Worm (Caenorhabditis elegans): ENCODE data around the gene C31G12.1.

C31G12.1 gene

ce11 chrV:18143445-18143844 lies 36.3 kb upstream of the C31G12.1 start, which contains the start of gene Y37H2A.14:
Y37H2A.14 (plus strand) TSS chrV:18143745.
- no peak for TF ChIP-seq tra-4 (tag; optimal IDR thresholded peaks at IDR 0.05)
- TF ChIP-seq F13C5.2 (tag; optimal IDR thresholded peaks at IDR 0.05), result no peak
- TF ChIP-seq B0310.2 (tag; optimal IDR thresholded peaks at IDR 0.05), result no peak
- TF ChIP-seq ama-1 (optimal IDR thresholded peaks at IDR 0.05), result no peak
- no peak for TF ChIP-seq ceh-36 (tag; optimal IDR thresholded peaks at IDR 0.05)
- no peak for TF ChIP-seq flt-1 (GFP tag; IDR thresholded peaks at IDR 0.05)
- TF ChIP-seq hmg-4 (GFP tag; optimal IDR thresholded peaks at IDR 0.05), result no peak
- TF ChIP-seq hnd-1 (tag; optimal IDR thresholded peaks at IDR 0.05), result no peak
- TF ChIP-seq ets-7 (tag; optimal IDR thresholded peaks at IDR 0.05), result no peak
- TF ChIP-seq aly-1 (tag; optimal IDR thresholded peaks at IDR 0.05), result no peak
- TF ChIP-seq hmbx-1 (tag; optimal IDR thresholded peaks at IDR 0.05), result no peak
- TF ChIP-seq scrt-1 (GFP tag; IDR thresholded peaks at IDR 0.05), result no peak
- TF ChIP-seq ceh-13 (GFP tag; optimal IDR thresholded peaks at IDR 0.05), result no peak
- no peak for TF ChIP-seq pes-1 (GFP tag; IDR thresholded peaks at IDR 0.05)
- no peak for TF ChIP-seq tbx-37 (GFP tag; conservative IDR thresholded peaks at IDR 0.05)
- TF ChIP-seq sea-1 (GFP tag; conservative IDR thresholded peaks at IDR 0.05), result no peak

- TF ChIP-seq flt-1 (GFP tag; IDR thresholded peaks at IDR 0.05), result no peak
These were observed 35.3 kb upstream of the C31G12.1 start for ce11 chrV:18144442-18144841.

- TF ChIP-seq hnd-1 (tag; optimal IDR thresholded peaks at IDR 0.05) (no peak), flt-1 (GFP tag; IDR thresholded peaks at IDR 0.05) (no peak), ama-1 (optimal IDR thresholded peaks at IDR 0.05) (no peak), B0310.2 (tag; optimal IDR thresholded peaks at IDR 0.05) (no peak), hmbx-1 (tag; optimal IDR thresholded peaks at IDR 0.05) (no peak)
These were observed 33.7 kb upstream of the C31G12.1 start, which contains the start of gene C14A6.3 for ce11 chrV:18146077-18146476. C14A6.3 (plus strand) TSS chrV:18146377.

- no peak for TF ChIP-seq pes-1 (GFP tag; IDR thresholded peaks at IDR 0.05)
- no peak for TF ChIP-seq aly-1 (tag; optimal IDR thresholded peaks at IDR 0.05)
- TF ChIP-seq ceh-36 (tag; optimal IDR thresholded peaks at IDR 0.05), result no peak
- TF ChIP-seq scrt-1 (GFP tag; IDR thresholded peaks at IDR 0.05), result no peak
- TF ChIP-seq ceh-13 (GFP tag; optimal IDR thresholded peaks at IDR 0.05), result no peak
- no peak for TF ChIP-seq hnd-1 (tag; optimal IDR thresholded peaks at IDR 0.05)
- TF ChIP-seq F13C5.2 (tag; optimal IDR thresholded peaks at IDR 0.05), result no peak
- no peak for TF ChIP-seq flt-1 (GFP tag; IDR thresholded peaks at IDR 0.05)
- no peak for TF ChIP-seq hmg-4 (GFP tag; optimal IDR thresholded peaks at IDR 0.05)
- no peak for TF ChIP-seq B0310.2 (tag; optimal IDR thresholded peaks at IDR 0.05)
- TF ChIP-seq tbx-11 (GFP tag; IDR thresholded peaks at IDR 0.05), result no peak
- TF ChIP-seq hmbx-1 (tag; optimal IDR thresholded peaks at IDR 0.05), result no peak
- TF ChIP-seq tra-4 (tag; optimal IDR thresholded peaks at IDR 0.05), result no peak
- no peak for TF ChIP-seq sea-1 (GFP tag; conservative IDR thresholded peaks at IDR 0.05)
- TF ChIP-seq ama-1 (optimal IDR thresholded peaks at IDR 0.05), result no peak
These were observed 22.1 kb upstream of the C31G12.1 start, which contains the start of gene clec-48 for ce11 chrV:18157707-18158106. clec-48 (plus strand) TSS chrV:18158026.

ce11 chrV:18158172-18158571 lies 21.6 kb upstream of the C31G12.1 start:
- no peak for TF ChIP-seq ceh-36 (tag; optimal IDR thresholded peaks at IDR 0.05)
- no peak for TF ChIP-seq B0310.2 (tag; optimal IDR thresholded peaks at IDR 0.05)
- no peak for TF ChIP-seq ets-7 (tag; optimal IDR thresholded peaks at IDR 0.05)
- no peak for TF ChIP-seq tbx-37 (GFP tag; conservative IDR thresholded peaks at IDR 0.05)
- no peak for TF ChIP-seq hmbx-1 (tag; optimal IDR thresholded peaks at IDR 0.05)
- no peak for TF ChIP-seq hnd-1 (tag; optimal IDR thresholded peaks at IDR 0.05)
- no peak for TF ChIP-seq sea-1 (GFP tag; conservative IDR thresholded peaks at IDR 0.05)

- TF ChIP-seq ets-7 (tag; optimal IDR thresholded peaks at IDR 0.05), result no peak
- no peak for TF ChIP-seq ama-1 (optimal IDR thresholded peaks at IDR 0.05)
- TF ChIP-seq scrt-1 (GFP tag; IDR thresholded peaks at IDR 0.05), result no peak
- TF ChIP-seq ceh-13 (GFP tag; optimal IDR thresholded peaks at IDR 0.05), result no peak
- no peak for TF ChIP-seq hmbx-1 (tag; optimal IDR thresholded peaks at IDR 0.05)
- no peak for TF ChIP-seq flt-1 (GFP tag; IDR thresholded peaks at IDR 0.05)
These were observed 18.5 kb upstream of the C31G12.1 start, which contains the start of gene C14A6.13 for ce11 chrV:18161228-18161627. C14A6.13 (minus strand) TSS chrV:18161328.

ce11 chrV:18162568-18162967 lies 17.2 kb upstream of the C31G12.1 start, which contains the start of gene C14A6.12:
C14A6.12 (minus strand) TSS chrV:18162668.
- TF ChIP-seq ceh-13 (GFP tag; optimal IDR thresholded peaks at IDR 0.05) (no peak), ets-7 (tag; optimal IDR thresholded peaks at IDR 0.05) (no peak), aly-1 (tag; optimal IDR thresholded peaks at IDR 0.05) (no peak), sea-1 (GFP tag; conservative IDR thresholded peaks at IDR 0.05) (no peak)

ce11 chrV:18163434-18163833 lies 16.3 kb upstream of the C31G12.1 start:
- TF ChIP-seq ets-7 (tag; optimal IDR thresholded peaks at IDR 0.05) (no peak), ama-1 (optimal IDR thresholded peaks at IDR 0.05) (no peak), ceh-13 (GFP tag; optimal IDR thresholded peaks at IDR 0.05) (no peak), sea-1 (GFP tag; conservative IDR thresholded peaks at IDR 0.05) (no peak), B0310.2 (tag; optimal IDR thresholded peaks at IDR 0.05) (no peak), hnd-1 (tag; optimal IDR thresholded peaks at IDR 0.05) (no peak), tbx-37 (GFP tag; conservative IDR thresholded peaks at IDR 0.05) (no peak), pes-1 (GFP tag; IDR thresholded peaks at IDR 0.05) (no peak)

ce11 chrV:18164758-18165157 lies 15.0 kb upstream of the C31G12.1 start, which contains the start of gene C14A6.5:
C14A6.5 (minus strand) TSS chrV:18164858.
- TF ChIP-seq pes-1 (GFP tag; IDR thresholded peaks at IDR 0.05), result no peak
- no peak for TF ChIP-seq scrt-1 (GFP tag; IDR thresholded peaks at IDR 0.05)
- no peak for TF ChIP-seq hmg-4 (GFP tag; optimal IDR thresholded peaks at IDR 0.05)
- TF ChIP-seq F13C5.2 (tag; optimal IDR thresholded peaks at IDR 0.05), result no peak
- no peak for TF ChIP-seq aly-1 (tag; optimal IDR thresholded peaks at IDR 0.05)

All from whole organism, early embryonic.